Worm (Caenorhabditis elegans): ENCODE results near the gene C50D2.2.

- TF ChIP-seq lin-39 (tag; optimal IDR thresholded peaks at IDR 0.05) (peak; percentile 56), lin-13 (GFP tag; optimal IDR thresholded peaks at IDR 0.05) (no peak), ama-1 (optimal IDR thresholded peaks at IDR 0.05) (no peak), unc-62 (GFP tag; optimal IDR thresholded peaks at IDR 0.05) (no peak), fkh-10 (GFP tag; optimal IDR thresholded peaks at IDR 0.05) (no peak)
Observed at ce11 chrII:97992-98763, 10.8 kb upstream of the C50D2.2 start, which contains the start of the genes luc-7L3 and sftb-6.

All from whole organism, L1 larva.